Fruit fly (Drosophila melanogaster): Measurements from ENCODE around the gene Gbeta5.
A peak's percentile ranks its signal among the peaks of the same experiment; 100 is the strongest.

- no peak for TF ChIP-seq Eip93F (GFP tag; optimal IDR thresholded peaks at IDR 0.05)
- TF ChIP-seq CG6808 (GFP tag; optimal IDR thresholded peaks at IDR 0.05): peak; percentile 17
- TF ChIP-seq Gug (GFP tag; IDR thresholded peaks at IDR 0.05): no peak
- TF ChIP-seq Sox15 (GFP tag; optimal IDR thresholded peaks at IDR 0.05): no peak
- TF ChIP-seq Eip75B (GFP tag; optimal IDR thresholded peaks at IDR 0.05): no peak
Measured at dm6 chrX:8194559-8194958, 42.5 kb upstream of the Gbeta5 start.
